Fruit fly (Drosophila melanogaster) whole organism, larva: ENCODE data around the gene Pxt.
"Not testable (repeated sequence)": the region's sequence is repeated elsewhere in the genome, so short reads cannot be mapped to it uniquely, and the experiment has no call there.

ENCODE experiments used
- noc ChIP-seq: fragments of 200-800 bp; sonication (Bioruptor generic); optimal IDR thresholded peaks from 3 replicates; lab custom pipeline; 2019; ENCODE audit warnings: missing biosample characterization, mild to moderate bottlenecking, missing genetic modification characterization, moderate library complexity

The Pxt gene

dm6 chr3R:17711646-17711975 lies 7.6 kb upstream of the Pxt start:
- no peak for TF ChIP-seq noc (tag; lab: Kevin White, UChicago)

- no peak for TF ChIP-seq noc (tag; lab: Kevin White, UChicago)
Observed at dm6 chr3R:17712623-17713521, 6.4 kb upstream of the Pxt start.

- peak; percentile 6 for TF ChIP-seq noc (tag; lab: Kevin White, UChicago)
Observed at dm6 chr3R:17714370-17714769, 4.9 kb upstream of the Pxt start.

- TF ChIP-seq noc (tag; lab: Kevin White, UChicago) = no peak
Observed at dm6 chr3R:17714773-17715344, 4.4 kb upstream of the Pxt start.

DNA sequence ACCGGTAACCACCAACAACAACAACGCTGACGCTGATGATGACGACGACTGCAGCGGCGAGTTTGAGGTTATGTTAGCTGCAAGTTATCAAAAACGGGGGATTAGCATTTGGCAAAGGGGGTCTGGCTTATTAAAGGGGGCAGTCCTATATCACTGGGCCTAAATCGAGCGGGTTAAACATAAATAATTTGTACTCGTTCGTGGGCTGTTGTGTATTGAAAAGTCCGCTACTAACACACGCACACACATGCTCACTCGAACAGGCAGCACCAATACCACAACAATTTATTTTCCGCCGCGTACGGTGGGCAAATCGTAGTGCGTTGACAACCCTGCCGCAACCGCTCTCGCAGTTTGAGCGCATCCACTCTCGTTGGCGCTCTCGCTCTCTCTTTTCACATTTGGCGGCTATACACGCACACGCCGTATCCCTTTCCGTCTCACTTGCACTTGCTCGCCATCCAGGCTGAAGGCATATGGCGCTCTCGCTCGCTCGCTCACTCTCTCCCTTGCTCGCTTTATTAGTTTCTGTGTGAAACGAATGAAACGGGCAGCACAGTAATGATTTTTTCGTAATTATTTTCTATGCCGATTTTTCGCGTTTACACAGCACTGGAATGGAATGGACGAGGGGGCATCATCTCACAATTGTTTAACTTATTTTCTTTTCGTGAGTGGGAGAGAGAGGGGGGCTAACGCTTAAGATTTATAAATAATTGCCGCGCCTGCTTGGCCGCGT lies 2.2 kb upstream of the Pxt start:
- no peak for TF ChIP-seq noc (tag; lab: Kevin White, UChicago)

- peak; percentile 24 for TF ChIP-seq noc (tag; lab: Kevin White, UChicago)
Observed at dm6 chr3R:17718051-17718693, 1.1 kb upstream of the Pxt start, which contains the start of gene osa. TSS of gene osa (minus strand) at chr3R:17718350.

DNA sequence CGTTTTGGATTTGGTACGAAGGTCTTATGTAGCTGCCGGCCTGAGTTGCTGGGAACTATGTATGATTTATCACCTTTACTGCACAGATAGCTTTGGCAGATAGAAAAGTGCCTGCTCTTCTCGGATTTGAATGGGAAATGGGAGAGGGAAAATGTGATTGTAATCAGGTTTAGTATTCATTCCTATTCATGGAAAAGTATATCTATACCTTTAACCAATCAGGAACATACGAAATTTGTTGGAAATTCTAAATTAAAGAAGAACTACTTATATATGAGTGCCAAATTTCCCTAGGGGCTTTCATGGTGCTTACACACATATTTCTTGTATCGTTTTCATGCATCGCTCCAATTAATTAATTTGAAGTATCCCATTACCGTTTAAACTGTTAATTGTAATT lies 5.7 kb downstream of the Pxt start, which contains the start of gene Atg8b:
TSS of gene Atg8b (minus strand) at position 101 of the 400 bp plus-strand sequence.
- TF ChIP-seq noc (tag; lab: Kevin White, UChicago) = no peak

- no peak for TF ChIP-seq noc (tag; lab: Kevin White, UChicago)
Observed at dm6 chr3R:17725558-17725957, 6.3 kb downstream of the Pxt start, which contains the start of gene Lgr1. TSS of gene Lgr1 (plus strand) at chr3R:17725777.

dm6 chr3R:17733261-17733660 lies 14.0 kb downstream of the Pxt start, which contains the start of gene CG14321:
TSS of gene CG14321 (plus strand) at chr3R:17733598.
- TF ChIP-seq noc (tag; lab: Kevin White, UChicago) = no peak

DNA sequence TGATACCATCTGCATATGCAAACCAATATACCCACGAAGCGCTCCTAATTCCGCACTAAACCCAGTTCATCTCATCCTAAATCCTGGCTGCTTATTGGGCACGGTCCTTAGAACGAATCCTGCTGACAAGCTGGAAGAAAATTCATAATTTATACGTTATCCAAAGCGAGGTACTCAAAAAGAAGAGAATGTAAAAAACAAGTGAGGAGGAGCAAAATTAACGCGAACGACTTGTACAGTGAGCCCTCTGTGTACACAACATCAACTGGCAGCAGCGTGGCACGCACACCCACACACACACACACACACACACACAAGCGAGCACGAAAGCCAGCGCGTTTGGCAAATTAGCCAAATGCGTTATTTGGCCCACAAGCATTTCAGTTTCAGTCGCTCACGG lies 17.1 kb downstream of the Pxt start, which contains the start of gene TyrRII:
TSS of gene TyrRII (plus strand) at position 301 of the 400 bp plus-strand sequence.
- no peak for TF ChIP-seq noc (tag; lab: Kevin White, UChicago)

DNA sequence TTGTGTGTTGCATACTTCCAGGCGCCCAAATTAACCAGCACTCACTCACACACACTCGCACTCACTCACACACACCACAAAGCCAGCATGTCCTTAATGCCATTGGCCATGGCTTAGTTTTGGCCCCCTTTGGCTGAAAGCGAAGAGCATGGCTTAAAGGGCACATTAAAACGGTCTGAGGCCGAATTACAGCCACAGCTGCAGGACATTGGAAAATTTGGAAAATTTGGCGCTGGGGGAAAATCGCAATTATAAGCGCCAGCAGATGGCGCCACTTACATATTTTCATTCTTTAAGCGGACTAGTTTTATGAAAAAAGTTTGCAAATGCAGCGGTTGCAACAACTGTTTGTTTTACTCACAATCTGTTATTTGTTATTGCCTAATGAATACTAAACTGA lies 23.3 kb downstream of the Pxt start:
- no peak for TF ChIP-seq noc (tag; lab: Kevin White, UChicago)

DNA sequence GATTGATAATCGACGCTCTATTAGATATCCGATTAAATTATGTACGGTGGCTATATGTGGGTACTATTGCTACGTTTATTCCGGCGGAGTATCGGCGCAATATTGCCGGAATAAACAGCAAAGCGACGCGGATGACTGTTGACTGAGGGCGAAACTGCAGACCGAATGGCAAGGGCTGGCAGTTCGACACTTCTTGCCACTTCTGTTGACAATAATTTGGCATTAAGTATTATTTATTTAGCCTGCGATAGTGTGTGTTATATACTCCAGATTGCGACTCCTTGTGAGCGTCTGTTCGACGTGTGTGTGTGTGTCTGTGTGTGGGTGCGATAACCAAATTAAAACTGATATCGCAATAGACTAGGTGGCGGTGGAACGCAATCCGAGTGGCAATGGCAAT lies 39.7 kb downstream of the Pxt start:
- TF ChIP-seq noc (tag; lab: Kevin White, UChicago) = peak; percentile 15

- peak; percentile 80 for TF ChIP-seq noc (tag; lab: Kevin White, UChicago)
Observed at dm6 chr3R:17759773-17760476, 40.7 kb downstream of the Pxt start.

DNA sequence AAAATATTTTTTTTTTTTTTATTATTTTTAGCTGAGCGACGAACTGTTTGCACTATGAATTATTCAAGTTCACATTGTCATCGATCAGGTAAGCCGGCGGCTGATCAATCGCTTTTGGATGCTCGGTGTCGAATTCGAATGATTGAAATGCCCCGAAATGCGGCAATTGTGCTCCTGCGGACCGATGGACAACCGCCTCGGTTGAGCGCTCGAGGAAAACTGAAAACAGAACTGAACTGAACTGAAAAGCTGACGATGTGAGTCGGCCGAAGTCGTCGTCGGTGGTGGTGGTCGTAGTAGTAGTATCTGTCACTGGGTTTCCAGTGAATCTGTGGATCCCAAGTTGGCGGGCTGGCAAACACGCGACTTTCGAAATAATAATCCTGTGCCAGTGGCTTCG lies 43.0 kb downstream of the Pxt start:
- TF ChIP-seq noc (tag; lab: Kevin White, UChicago) = no peak

- not testable (repeated sequence) for TF ChIP-seq noc (tag; lab: Kevin White, UChicago)
Observed at dm6 chr3R:17763088-17763487, 43.8 kb downstream of the Pxt start, which contains the start of gene TyrR. TSS of gene TyrR (minus strand) at chr3R:17763188.
